Fruit fly (Drosophila melanogaster) whole organism, embryonic: Measurements from ENCODE around the gene fz4.
A peak's percentile ranks its signal among the peaks of the same experiment; 100 is the strongest.

ENCODE experiments used
- B-H2 ChIP-seq: fragments of 200-800 bp; sonication (Bioruptor generic); optimal IDR thresholded peaks from 2 replicates; lab custom pipeline; 2018; ENCODE audit warnings: missing biosample characterization, mild to moderate bottlenecking, missing genetic modification characterization
- Bdp1 ChIP-seq: fragments of 200-800 bp; sonication (Bioruptor generic); optimal IDR thresholded peaks from 3 replicates; lab custom pipeline; 2016; ENCODE audit warnings: missing biosample characterization, missing genetic modification characterization
- CG10321 ChIP-seq: fragments of 200-800 bp; sonication (Bioruptor generic); IDR thresholded peaks from 2 replicates; pipeline ENCODE4 v1.3.6; 2022; ENCODE audit warnings: missing biosample characterization, missing genetic modification characterization
- CG10654 ChIP-seq: fragments of 200-800 bp; sonication (Bioruptor generic); optimal IDR thresholded peaks from 2 replicates; lab custom pipeline; 2016; ENCODE audit warnings: missing biosample characterization, missing genetic modification characterization
- CG11085 ChIP-seq: fragments of 200-800 bp; sonication (Bioruptor generic); IDR thresholded peaks from 2 replicates; pipeline ENCODE4 v1.3.6; 2022; ENCODE audit warnings: missing biosample characterization, missing genetic modification characterization
- CG11696 ChIP-seq: fragments of 200-800 bp; sonication (Bioruptor generic); IDR thresholded peaks from 2 replicates; pipeline ENCODE4 v1.3.6; 2022; ENCODE audit warnings: missing biosample characterization, missing genetic modification characterization
- CG14014 ChIP-seq: fragments of 200-800 bp; sonication (Bioruptor generic); IDR thresholded peaks from 2 replicates; pipeline ENCODE4 v1.3.6; 2022; ENCODE audit warnings: missing biosample characterization, missing genetic modification characterization
- CG14860 ChIP-seq: fragments of 200-800 bp; sonication (Bioruptor generic); IDR thresholded peaks from 3 replicates; pipeline ENCODE4 v1.3.6; 2022; ENCODE audit warnings: missing biosample characterization, missing genetic modification characterization; ENCODE audit not compliant: partially characterized antibody
- CG15011 ChIP-seq: fragments of 200-800 bp; sonication (Bioruptor generic); optimal IDR thresholded peaks from 3 replicates; lab custom pipeline; 2018; ENCODE audit warnings: missing biosample characterization, mild to moderate bottlenecking, missing genetic modification characterization
- CG1603 ChIP-seq: fragments of 200-800 bp; sonication (Bioruptor generic); optimal IDR thresholded peaks from 2 replicates; lab custom pipeline; 2019; ENCODE audit warnings: missing biosample characterization, mild to moderate bottlenecking, missing genetic modification characterization, moderate library complexity
- CG17359 ChIP-seq: fragments of 200-800 bp; sonication (Bioruptor generic); optimal IDR thresholded peaks from 3 replicates; lab custom pipeline; 2018; ENCODE audit warnings: missing biosample characterization, mild to moderate bottlenecking, missing genetic modification characterization, moderate library complexity
- CG33557 ChIP-seq: fragments of 200-800 bp; sonication (Bioruptor generic); optimal IDR thresholded peaks from 2 replicates; lab custom pipeline; 2019; ENCODE audit warnings: missing biosample characterization, mild to moderate bottlenecking, missing genetic modification characterization, moderate library complexity
- CG6254 ChIP-seq: fragments of 200-800 bp; sonication (Bioruptor generic); optimal IDR thresholded peaks from 3 replicates; lab custom pipeline; 2017; ENCODE audit warnings: mild to moderate bottlenecking, missing biosample characterization, missing genetic modification reagents, missing genetic modification characterization
- CG7745 ChIP-seq: fragments of 200-800 bp; sonication (Bioruptor generic); optimal IDR thresholded peaks from 2 replicates; lab custom pipeline; 2018; ENCODE audit warnings: missing biosample characterization, mild to moderate bottlenecking, missing genetic modification characterization, moderate library complexity
- CG8478 ChIP-seq: fragments of >200 bp; optimal IDR thresholded peaks from 2 replicates; lab custom pipeline; 2018
- CG9932 ChIP-seq: fragments of 200-800 bp; sonication (Bioruptor generic); IDR thresholded peaks from 2 replicates; pipeline ENCODE4 v1.3.6; 2022; ENCODE audit warnings: missing biosample characterization, missing genetic modification characterization
- CrebB ChIP-seq: fragments of 200-800 bp; sonication (Bioruptor generic); optimal IDR thresholded peaks from 3 replicates; lab custom pipeline; 2018; ENCODE audit warnings: missing biosample characterization, mild to moderate bottlenecking, missing genetic modification characterization
- Dll ChIP-seq: fragments of 200-800 bp; sonication (Bioruptor generic); IDR thresholded peaks from 4 replicates; pipeline ENCODE4 v1.3.6; 2022; ENCODE audit warnings: missing biosample characterization, missing genetic modification characterization; ENCODE audit not compliant: partially characterized antibody
- ERR ChIP-seq: fragments of 200-800 bp; sonication (Bioruptor generic); optimal IDR thresholded peaks from 2 replicates; lab custom pipeline; 2016; ENCODE audit warnings: missing biosample characterization, missing genetic modification characterization
- Elba2 ChIP-seq: fragments of 200-800 bp; sonication (Bioruptor generic); optimal IDR thresholded peaks from 3 replicates; lab custom pipeline; 2016; ENCODE audit warnings: missing biosample characterization, missing genetic modification characterization
- Hey ChIP-seq: fragments of 200-800 bp; sonication (Bioruptor generic); optimal IDR thresholded peaks from 3 replicates; lab custom pipeline; 2018; ENCODE audit warnings: missing biosample characterization, mild to moderate bottlenecking, missing genetic modification characterization
- Jarid2 ChIP-seq: fragments of 200-800 bp; sonication (Bioruptor generic); optimal IDR thresholded peaks from 3 replicates; lab custom pipeline; 2017; ENCODE audit warnings: mild to moderate bottlenecking, missing biosample characterization, missing genetic modification reagents, missing genetic modification characterization
- Spps ChIP-seq: fragments of 200-800 bp; sonication (Bioruptor generic); optimal IDR thresholded peaks from 2 replicates; lab custom pipeline; 2018; ENCODE audit warnings: missing biosample characterization, mild to moderate bottlenecking, missing genetic modification characterization
- ase ChIP-seq: fragments of 200-800 bp; sonication (Bioruptor generic); IDR thresholded peaks from 3 replicates; pipeline ENCODE4 v1.3.6; 2022; ENCODE audit warnings: missing biosample characterization, missing genetic modification characterization
- bab2 ChIP-seq: fragments of 200-800 bp; sonication (Bioruptor generic); optimal IDR thresholded peaks from 2 replicates; lab custom pipeline; 2016; ENCODE audit warnings: missing biosample characterization, missing genetic modification characterization
- bbx ChIP-seq: fragments of 200-800 bp; sonication (Bioruptor generic); IDR thresholded peaks from 2 replicates; pipeline ENCODE4 v1.3.6; 2022; ENCODE audit warnings: missing biosample characterization, missing genetic modification characterization; ENCODE audit not compliant: partially characterized antibody
- bsh ChIP-seq, 2 experiments: fragments of 200-800 bp; sonication (Bioruptor generic); optimal IDR thresholded peaks; 2 replicates each; lab custom pipeline; 2017 to 2018; ENCODE audit warnings: mild to moderate bottlenecking in 2 of 2, missing biosample characterization in 2 of 2, missing genetic modification characterization in 2 of 2, moderate library complexity in 1 of 2
- cwo ChIP-seq: fragments of 200-800 bp; sonication (Bioruptor generic); optimal IDR thresholded peaks from 3 replicates; lab custom pipeline; 2017; ENCODE audit warnings: missing biosample characterization, missing genetic modification characterization, mild to moderate bottlenecking, moderate library complexity, missing genetic modification reagents
- dati ChIP-seq: fragments of 200-800 bp; sonication (Bioruptor generic); IDR thresholded peaks from 2 replicates; pipeline ENCODE4 v1.3.6; 2022; ENCODE audit warnings: missing biosample characterization, missing genetic modification characterization
- gro ChIP-seq: fragments of 200-800 bp; sonication (Bioruptor generic); optimal IDR thresholded peaks from 2 replicates; lab custom pipeline; 2016; ENCODE audit warnings: missing biosample characterization, missing genetic modification characterization
- gsb ChIP-seq: fragments of 200-800 bp; sonication (Bioruptor generic); IDR thresholded peaks from 2 replicates; pipeline ENCODE4 v1.3.6; 2022; ENCODE audit warnings: missing biosample characterization, missing genetic modification characterization
- hth ChIP-seq: fragments of >200 bp; optimal IDR thresholded peaks from 2 replicates; lab custom pipeline; 2017; ENCODE audit warnings: inconsistent platforms
- insv ChIP-seq, 2 experiments: fragments of 200-800 bp; sonication (Bioruptor generic); optimal IDR thresholded peaks; 3 replicates each; lab custom pipeline; 2016 to 2018; ENCODE audit warnings: missing biosample characterization in 2 of 2, missing genetic modification characterization in 2 of 2
- inv ChIP-seq: fragments of 200-800 bp; sonication (Bioruptor generic); IDR thresholded peaks from 2 replicates; pipeline ENCODE4 v1.3.6; 2022; ENCODE audit warnings: missing biosample characterization, missing genetic modification characterization; ENCODE audit not compliant: partially characterized antibody
- kni ChIP-seq: fragments of 200-800 bp; sonication (Bioruptor generic); optimal IDR thresholded peaks from 3 replicates; lab custom pipeline; 2017; ENCODE audit warnings: mild to moderate bottlenecking, missing biosample characterization, missing genetic modification reagents, missing genetic modification characterization
- lab ChIP-seq: fragments of 200-800 bp; sonication (Bioruptor generic); optimal IDR thresholded peaks from 3 replicates; lab custom pipeline; 2017; ENCODE audit warnings: missing biosample characterization, missing genetic modification characterization, mild to moderate bottlenecking, moderate library complexity, missing genetic modification reagents
- lmd ChIP-seq: fragments of 200-800 bp; sonication (Bioruptor generic); IDR thresholded peaks from 2 replicates; pipeline ENCODE4 v1.3.6; 2022; ENCODE audit warnings: missing biosample characterization, missing genetic modification characterization
- nerfin-2 ChIP-seq: fragments of 200-800 bp; sonication (Bioruptor generic); IDR thresholded peaks from 2 replicates; pipeline ENCODE4 v1.3.6; 2022; ENCODE audit warnings: missing biosample characterization, missing genetic modification characterization; ENCODE audit not compliant: partially characterized antibody
- otp ChIP-seq: fragments of 200-800 bp; sonication (Bioruptor generic); IDR thresholded peaks from 3 replicates; pipeline ENCODE4, ENCODE4 v1.3.6; 2022; ENCODE audit warnings: missing biosample characterization, missing genetic modification characterization
- pfk ChIP-seq: fragments of 200-800 bp; sonication (Bioruptor generic); optimal IDR thresholded peaks from 2 replicates; lab custom pipeline; 2018; ENCODE audit warnings: missing biosample characterization, mild to moderate bottlenecking, missing genetic modification characterization, moderate library complexity
- prd ChIP-seq, 3 experiments: fragments of >200 bp in 2 of 3; fragments of 200-800 bp in 1 of 3; sonication (Bioruptor generic) in 1 of 3; optimal IDR thresholded peaks in 2 of 3; IDR thresholded peaks in 1 of 3; 2 replicates in 2 of 3; 3 replicates in 1 of 3; pipeline versions ENCODE4 v1.3.6 to Lab custom; 2017 to 2022; ENCODE audit warnings: missing biosample characterization in 1 of 3, missing genetic modification characterization in 1 of 3
- pros ChIP-seq: fragments of 200-800 bp; sonication (Bioruptor generic); optimal IDR thresholded peaks from 3 replicates; lab custom pipeline; 2019; ENCODE audit warnings: missing biosample characterization, mild to moderate bottlenecking, missing genetic modification characterization, moderate library complexity
- rib ChIP-seq: fragments of 200-800 bp; sonication (Bioruptor generic); IDR thresholded peaks from 2 replicates; pipeline ENCODE4 v1.3.6; 2022; ENCODE audit warnings: missing biosample characterization, missing genetic modification characterization
- sens-2 ChIP-seq: fragments of 200-800 bp; sonication (Bioruptor generic); IDR thresholded peaks from 2 replicates; pipeline ENCODE4 v1.3.6; 2022; ENCODE audit warnings: missing biosample characterization, missing genetic modification characterization
- seq ChIP-seq: fragments of 200-800 bp; sonication (Bioruptor generic); IDR thresholded peaks from 2 replicates; pipeline ENCODE4 v1.3.6; 2022; ENCODE audit warnings: missing biosample characterization, missing genetic modification characterization
- slp2 ChIP-seq: fragments of 200-800 bp; sonication (Bioruptor generic); optimal IDR thresholded peaks from 2 replicates; lab custom pipeline; 2016; ENCODE audit warnings: missing biosample characterization, missing genetic modification characterization
- tin ChIP-seq: fragments of 200-800 bp; sonication (Bioruptor generic); optimal IDR thresholded peaks from 3 replicates; lab custom pipeline; 2016; ENCODE audit warnings: missing biosample characterization, missing genetic modification characterization
- tx ChIP-seq: fragments of 200-800 bp; sonication (Bioruptor generic); optimal IDR thresholded peaks from 2 replicates; lab custom pipeline; 2016; ENCODE audit warnings: missing biosample characterization, missing genetic modification characterization
- vfl ChIP-seq: fragments of 200-800 bp; sonication (Bioruptor generic); optimal IDR thresholded peaks from 2 replicates; lab custom pipeline; 2016; ENCODE audit warnings: missing biosample characterization, missing genetic modification characterization
- zfh2 ChIP-seq: fragments of 200-800 bp; sonication (Bioruptor generic); optimal IDR thresholded peaks from 2 replicates; lab custom pipeline; 2016; ENCODE audit warnings: missing biosample characterization, missing genetic modification characterization

The fz4 gene

dm6 chrX:7117729-7118128 lies 7.6 kb upstream of the fz4 start (continued):
- TF ChIP-seq prd (optimal IDR thresholded peaks at IDR 0.05; lab: Kevin White, UChicago): no peak
- peak; percentile 88 for TF ChIP-seq prd (GFP tag; IDR thresholded peaks at IDR 0.05; lab: Robert Waterston, UW)
- no peak for TF ChIP-seq Elba2 (GFP tag; lab: Kevin White, UChicago)
- TF ChIP-seq kni (GFP tag; lab: Kevin White, UChicago): no peak
- TF ChIP-seq bsh (GFP tag; optimal IDR thresholded peaks at IDR 0.05; lab: Kevin White, UChicago): peak in 1 of 2 experiments; percentile 73
- TF ChIP-seq ERR: no peak
- peak; percentile 44; the same call in 1 of the 2 replicates for TF ChIP-seq CG11696 (GFP tag; lab: Robert Waterston, UW)
- no peak for TF ChIP-seq rib (GFP tag; lab: Robert Waterston, UW)
- TF ChIP-seq pfk (GFP tag; lab: Kevin White, UChicago): no peak
- TF ChIP-seq vfl: peak; percentile 3
- TF ChIP-seq bab2 (GFP tag; lab: Kevin White, UChicago): peak; percentile 4
- TF ChIP-seq CG8478 (lab: Kevin White, UChicago): no peak
- TF ChIP-seq CG33557: peak; percentile 50
- TF ChIP-seq CG10321 (GFP tag; lab: Robert Waterston, UW): 0 out of 2 replicates have a peak, but pooled peaks have one; percentile 33
- TF ChIP-seq B-H2 (GFP tag; lab: Kevin White, UChicago): peak; percentile 45
- TF ChIP-seq hth (lab: Kevin White, UChicago): no peak
- TF ChIP-seq gro (GFP tag; lab: Kevin White, UChicago): no peak
- no peak for TF ChIP-seq CG14860 (GFP tag; lab: Robert Waterston, UW)
- no peak for TF ChIP-seq pros (GFP tag; lab: Kevin White, UChicago)
- TF ChIP-seq lab (GFP tag; lab: Kevin White, UChicago): peak; percentile 82
- TF ChIP-seq tin (GFP tag; lab: Kevin White, UChicago): peak; percentile 73
- peak; percentile 33 for TF ChIP-seq CG15011
- TF ChIP-seq cwo (GFP tag; lab: Kevin White, UChicago): peak; percentile 50
- no peak for TF ChIP-seq Bdp1 (GFP tag; lab: Kevin White, UChicago)
- TF ChIP-seq CG6254 (GFP tag; lab: Kevin White, UChicago): peak; percentile 64
- no peak for TF ChIP-seq CG7745 (tag; lab: Kevin White, UChicago)
- peak; percentile 82 for TF ChIP-seq CG1603 (tag; lab: Kevin White, UChicago)
- TF ChIP-seq Spps: peak; percentile 42
- 0 out of 3 replicates have a peak, but pooled peaks have one; percentile 44 for TF ChIP-seq otp (GFP tag; lab: Robert Waterston, UW)
- no peak for TF ChIP-seq nerfin-2 (GFP tag; lab: Robert Waterston, UW)
- TF ChIP-seq CG9932: peak; percentile 46; the same call in 1 of the 2 replicates
- TF ChIP-seq Jarid2 (GFP tag; lab: Kevin White, UChicago): peak; percentile 25
- no peak for TF ChIP-seq gsb (GFP tag; lab: Robert Waterston, UW)
- TF ChIP-seq bbx (GFP tag; lab: Robert Waterston, UW): no peak
- no peak for TF ChIP-seq slp2 (GFP tag; lab: Kevin White, UChicago)
- no peak for TF ChIP-seq dati (GFP tag; lab: Robert Waterston, UW)
- TF ChIP-seq CG10654 (GFP tag; lab: Kevin White, UChicago): peak; percentile 43
- peak; percentile 68 for TF ChIP-seq seq (GFP tag; lab: Robert Waterston, UW)
- peak; percentile 48 for TF ChIP-seq lmd (GFP tag; lab: Robert Waterston, UW)
- TF ChIP-seq inv: no peak
- TF ChIP-seq CrebB (tag; lab: Kevin White, UChicago): peak; percentile 3
- no peak for TF ChIP-seq zfh2 (GFP tag; lab: Kevin White, UChicago)
- 0 out of 2 replicates have a peak, but pooled peaks have one; percentile 22 for TF ChIP-seq sens-2 (GFP tag; lab: Robert Waterston, UW)
- peak; percentile 45 for TF ChIP-seq Hey
- TF ChIP-seq insv (GFP tag; optimal IDR thresholded peaks at IDR 0.05; lab: Kevin White, UChicago): no peak
- 0 out of 3 replicates have a peak, but pooled peaks have one; percentile 48 for TF ChIP-seq ase (GFP tag; lab: Robert Waterston, UW)
- TF ChIP-seq Dll (GFP tag; lab: Robert Waterston, UW): no peak
- TF ChIP-seq tx (GFP tag; lab: Kevin White, UChicago): no peak
- TF ChIP-seq CG11085: peak; percentile 56; the same call in 1 of the 2 replicates
- peak; percentile 68 for TF ChIP-seq CG14014 (GFP tag; lab: Robert Waterston, UW)
- peak; percentile 70 for TF ChIP-seq CG17359 (tag; lab: Kevin White, UChicago)
